Worm (Caenorhabditis elegans) whole organism, L4/young adult: ENCODE data around the gene nucb-1.

Experiments
- W03F9.2 ChIP-seq: fragments of 150-350 bp; optimal IDR thresholded peaks from 2 replicates; lab custom pipeline; 2014; ENCODE audit warnings: missing biosample characterization, missing genetic modification characterization
- dao-5 ChIP-seq: sonication (generic microtip); optimal IDR thresholded peaks from 2 replicates; lab custom pipeline; 2016; ENCODE audit warnings: missing genotype, missing genetic modification characterization, moderate library complexity, missing compliant biosample characterization
- him-1 ChIP-seq: sonication (generic microtip); optimal IDR thresholded peaks from 2 replicates; lab custom pipeline; 2016; ENCODE audit warnings: missing genotype, missing genetic modification reagents, missing genetic modification characterization, missing compliant biosample characterization

nucb-1 gene

ce11 chrX:10240939-10241338, 43.4 kb downstream of the nucb-1 start, which contains the start of gene str-74:
Gene str-74 (minus strand): TSS chrX:10241039.
- TF ChIP-seq him-1 (no peak), W03F9.2 (tag; lab: Kevin White, UChicago) (no peak), dao-5 (tag; lab: Kevin White, UChicago) (no peak)

DNA sequence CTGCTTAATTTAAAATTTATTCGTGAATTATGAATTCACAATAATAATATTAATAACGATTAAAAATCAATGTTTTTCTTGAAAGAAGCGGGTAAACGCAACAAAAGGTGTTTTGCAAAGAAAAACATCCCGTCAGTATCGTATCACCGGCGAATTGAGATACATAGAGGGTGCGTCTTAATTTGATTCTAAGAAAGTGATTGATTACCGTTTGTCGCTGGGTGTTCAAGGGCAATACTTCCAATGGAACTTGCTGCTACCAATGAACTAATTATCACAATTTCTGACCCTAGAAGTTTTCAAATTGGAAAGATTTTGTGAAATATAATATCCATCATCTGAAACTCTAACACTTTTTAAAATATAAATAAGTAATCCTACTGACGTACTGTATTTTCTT, 48.1 kb downstream of the nucb-1 start:
- TF ChIP-seq W03F9.2 (tag; lab: Kevin White, UChicago) (no peak), dao-5 (tag; lab: Kevin White, UChicago) (no peak), him-1 (no peak)

ce11 chrX:10249685-10250084, 52.2 kb downstream of the nucb-1 start:
- TF ChIP-seq him-1 (no peak), dao-5 (tag; lab: Kevin White, UChicago) (no peak), W03F9.2 (tag; lab: Kevin White, UChicago) (no peak)
